Worm (Caenorhabditis elegans) whole organism, L4 larva: ENCODE data around the gene pals-16.
A peak's percentile ranks its signal among the peaks of the same experiment; 100 is the strongest.

Experiments
- D1046.2 ChIP-seq: fragments of 200-800 bp; sonication (Bioruptor generic); IDR thresholded peaks from 2 replicates; pipeline ENCODE4 v1.3.6; 2022; ENCODE audit warnings: missing genetic modification characterization, missing compliant biosample characterization
- F44E2.7 ChIP-seq: fragments of 200-800 bp; sonication (Bioruptor generic); IDR thresholded peaks from 2 replicates; pipeline ENCODE4 v2.1.2; 2022; ENCODE audit warnings: missing genetic modification characterization, missing compliant biosample characterization
- F49E8.2 ChIP-seq: sonication (generic microtip); optimal IDR thresholded peaks from 2 replicates; lab custom pipeline; 2016; ENCODE audit warnings: missing compliant biosample characterization, mild to moderate bottlenecking, missing genetic modification characterization, borderline replicate concordance
- R02D3.7 ChIP-seq: fragments of 150-350 bp; sonication (generic microtip); optimal IDR thresholded peaks from 3 replicates; lab custom pipeline; 2014; ENCODE audit warnings: missing biosample characterization, missing genetic modification characterization
- T26A8.4 ChIP-seq: fragments of 200-800 bp; sonication (Bioruptor generic); IDR thresholded peaks from 2 replicates; pipeline ENCODE4 v1.3.6; 2022; ENCODE audit warnings: missing genetic modification characterization, missing compliant biosample characterization
- Y48G9A.11 ChIP-seq: fragments of 200-800 bp; sonication (Bioruptor generic); IDR thresholded peaks from 2 replicates; pipeline ENCODE4 v1.3.6; 2022; ENCODE audit warnings: missing genetic modification reagents, missing genetic modification characterization, missing compliant biosample characterization
- Y5F2A.4 ChIP-seq: fragments of 200-800 bp; sonication (Bioruptor generic); optimal IDR thresholded peaks from 2 replicates; lab custom pipeline; 2018; ENCODE audit warnings: mild to moderate bottlenecking, missing genetic modification characterization, missing compliant biosample characterization
- aha-1 ChIP-seq: fragments of 150-350 bp; peaks from one replicate; lab custom pipeline; 2014; ENCODE audit warnings: missing biosample characterization, missing genetic modification characterization
- ama-1 ChIP-seq: fragments of 150-350 bp; optimal IDR thresholded peaks from 2 replicates; lab custom pipeline; 2014; ENCODE audit warnings: inconsistent platforms, mixed read lengths
- ceh-20 ChIP-seq: fragments of 200-800 bp; sonication (Bioruptor generic); IDR thresholded peaks from 2 replicates; pipeline ENCODE4 v1.3.6; 2022; ENCODE audit warnings: missing genetic modification reagents, missing genetic modification characterization, missing compliant biosample characterization
- ces-1 ChIP-seq: fragments of 150-350 bp; sonication (generic microtip); optimal IDR thresholded peaks from 4 replicates; lab custom pipeline; 2014; ENCODE audit warnings: missing biosample characterization, missing genetic modification reagents, missing genetic modification characterization
- daf-12 ChIP-seq: fragments of 150-350 bp; optimal IDR thresholded peaks from 2 replicates; lab custom pipeline; 2014; ENCODE audit warnings: missing biosample characterization, missing genetic modification reagents, missing genetic modification characterization
- daf-16 ChIP-seq, 3 experiments: sonication (generic microtip); optimal IDR thresholded peaks; 2 replicates each; lab custom pipeline; 2016 to 2017; ENCODE audit warnings: missing genetic modification characterization in 3 of 3, missing genetic modification reagents in 3 of 3, mild to moderate bottlenecking in 2 of 3, missing compliant biosample characterization in 2 of 3, missing biosample characterization in 1 of 3, moderate library complexity in 1 of 3
- daf-19 ChIP-seq: fragments of 200-800 bp; sonication (Bioruptor generic); conservative IDR thresholded peaks from 2 replicates; pipeline ENCODE4 v1.3.6; 2022; ENCODE audit warnings: missing genetic modification characterization, missing compliant biosample characterization
- dmd-6 ChIP-seq: fragments of 200-800 bp; sonication (Bioruptor generic); IDR thresholded peaks from 2 replicates; pipeline ENCODE4 v1.3.6; 2022; ENCODE audit warnings: missing genetic modification reagents, missing genetic modification characterization, missing compliant biosample characterization
- dpl-1 ChIP-seq: fragments of 150-350 bp; optimal IDR thresholded peaks from 2 replicates; lab custom pipeline; 2014; ENCODE audit warnings: missing biosample characterization, missing genetic modification reagents, missing genetic modification characterization
- duxl-1 ChIP-seq: sonication (generic microtip); optimal IDR thresholded peaks from 2 replicates; lab custom pipeline; 2016; ENCODE audit warnings: mild to moderate bottlenecking, missing genetic modification characterization, moderate library complexity, missing compliant biosample characterization; ENCODE audit not compliant: poor library complexity
- dve-1 ChIP-seq: sonication (generic microtip); optimal IDR thresholded peaks from 2 replicates; lab custom pipeline; 2017; ENCODE audit warnings: antibody characterized with exemption, mild to moderate bottlenecking, missing genetic modification characterization, missing compliant biosample characterization; ENCODE audit not compliant: insufficient read depth
- egl-27 ChIP-seq: sonication (generic microtip); optimal IDR thresholded peaks from 3 replicates; lab custom pipeline; 2017; ENCODE audit warnings: missing biosample characterization, missing genetic modification reagents, missing genetic modification characterization
- egl-43 ChIP-seq: fragments of 200-800 bp; sonication (Bioruptor generic); IDR thresholded peaks from 2 replicates; pipeline ENCODE4 v1.3.6; 2022; ENCODE audit warnings: missing genetic modification reagents, missing genetic modification characterization, missing compliant biosample characterization
- hlh-30 ChIP-seq: sonication (generic microtip); optimal IDR thresholded peaks from 2 replicates; lab custom pipeline; 2017; ENCODE audit warnings: antibody characterized with exemption, mild to moderate bottlenecking, missing genetic modification characterization, missing compliant biosample characterization; ENCODE audit not compliant: insufficient read depth
- hmg-1.1 ChIP-seq: fragments of 200-800 bp; sonication (Bioruptor generic); IDR thresholded peaks from 2 replicates; pipeline ENCODE4 v1.3.6; 2022; ENCODE audit warnings: missing genetic modification reagents, missing genetic modification characterization, missing compliant biosample characterization
- lin-38 ChIP-seq: fragments of 200-800 bp; sonication (Bioruptor generic); IDR thresholded peaks from 2 replicates; pipeline ENCODE4 v1.3.6; 2022; ENCODE audit warnings: missing genetic modification reagents, missing genetic modification characterization, missing compliant biosample characterization
- mep-1 ChIP-seq: fragments of 150-350 bp; sonication (generic microtip); optimal IDR thresholded peaks from 3 replicates; lab custom pipeline; 2014; ENCODE audit warnings: missing biosample characterization, missing genetic modification characterization
- mes-2 ChIP-seq: sonication (generic microtip); optimal IDR thresholded peaks from 2 replicates; lab custom pipeline; 2016; ENCODE audit warnings: missing genotype, mild to moderate bottlenecking, missing genetic modification characterization, missing compliant biosample characterization; ENCODE audit not compliant: poor library complexity, severe bottlenecking
- nhr-10 ChIP-seq: fragments of 150-350 bp; optimal IDR thresholded peaks from 2 replicates; lab custom pipeline; 2014; ENCODE audit warnings: missing biosample characterization, missing genetic modification characterization
- nhr-102 ChIP-seq: sonication (generic microtip); optimal IDR thresholded peaks from 2 replicates; lab custom pipeline; 2016; ENCODE audit warnings: mild to moderate bottlenecking, missing genetic modification characterization, moderate library complexity, missing compliant biosample characterization
- nhr-111 ChIP-seq: fragments of 200-800 bp; sonication (Bioruptor generic); optimal IDR thresholded peaks from 2 replicates; lab custom pipeline; 2018; ENCODE audit warnings: mild to moderate bottlenecking, missing genetic modification characterization, missing compliant biosample characterization
- nhr-237 ChIP-seq: sonication (generic microtip); optimal IDR thresholded peaks from 2 replicates; lab custom pipeline; 2017; ENCODE audit warnings: missing biosample characterization, missing genetic modification characterization
- nhr-41 ChIP-seq: fragments of 200-800 bp; sonication (Bioruptor generic); IDR thresholded peaks from 2 replicates; pipeline ENCODE4 v1.3.6; 2022; ENCODE audit warnings: missing genetic modification reagents, missing genetic modification characterization, missing compliant biosample characterization
- rbr-2 ChIP-seq: sonication (generic microtip); optimal IDR thresholded peaks from 2 replicates; lab custom pipeline; 2016; ENCODE audit warnings: missing genotype, missing genetic modification characterization, missing compliant biosample characterization
- snpc-4 ChIP-seq: fragments of 150-350 bp; optimal IDR thresholded peaks from 2 replicates; lab custom pipeline; 2014; ENCODE audit warnings: missing biosample characterization, missing genetic modification characterization
- spr-3 ChIP-seq: fragments of 200-800 bp; sonication (Bioruptor generic); optimal IDR thresholded peaks from 2 replicates; lab custom pipeline; 2018; ENCODE audit warnings: mild to moderate bottlenecking, missing genetic modification characterization, missing compliant biosample characterization
- tag-97 ChIP-seq: fragments of 200-800 bp; sonication (Bioruptor generic); IDR thresholded peaks from 2 replicates; pipeline ENCODE4 v1.3.6; 2022; ENCODE audit warnings: missing genetic modification characterization, missing compliant biosample characterization
- unc-39 ChIP-seq: sonication (generic microtip); optimal IDR thresholded peaks from 2 replicates; lab custom pipeline; 2017; ENCODE audit warnings: missing biosample characterization, missing genetic modification characterization
- unc-62 ChIP-seq, 3 experiments: fragments of 150-350 bp in 1 of 3; sonication (generic microtip); optimal IDR thresholded peaks in 2 of 3; peaks in 1 of 3; 1 replicate in 1 of 3; 2 replicates in 2 of 3; lab custom pipeline; 2014 to 2017; ENCODE audit warnings: missing biosample characterization in 3 of 3, missing genetic modification characterization in 3 of 3, missing genetic modification reagents in 3 of 3, missing genotype in 1 of 3
- zfp-2 ChIP-seq: sonication (generic microtip); optimal IDR thresholded peaks from 2 replicates; lab custom pipeline; 2016; ENCODE audit warnings: mild to moderate bottlenecking, missing genetic modification characterization, missing compliant biosample characterization
- zfp-3 ChIP-seq: fragments of 200-800 bp; sonication (Bioruptor generic); conservative IDR thresholded peaks from 2 replicates; pipeline ENCODE4 v1.3.6; 2022; ENCODE audit warnings: missing genetic modification reagents, missing genetic modification characterization, missing compliant biosample characterization
- ztf-11 ChIP-seq: fragments of 150-350 bp; optimal IDR thresholded peaks from 2 replicates; lab custom pipeline; 2014; ENCODE audit warnings: missing biosample characterization, missing genetic modification characterization

Gene pals-16

DNA sequence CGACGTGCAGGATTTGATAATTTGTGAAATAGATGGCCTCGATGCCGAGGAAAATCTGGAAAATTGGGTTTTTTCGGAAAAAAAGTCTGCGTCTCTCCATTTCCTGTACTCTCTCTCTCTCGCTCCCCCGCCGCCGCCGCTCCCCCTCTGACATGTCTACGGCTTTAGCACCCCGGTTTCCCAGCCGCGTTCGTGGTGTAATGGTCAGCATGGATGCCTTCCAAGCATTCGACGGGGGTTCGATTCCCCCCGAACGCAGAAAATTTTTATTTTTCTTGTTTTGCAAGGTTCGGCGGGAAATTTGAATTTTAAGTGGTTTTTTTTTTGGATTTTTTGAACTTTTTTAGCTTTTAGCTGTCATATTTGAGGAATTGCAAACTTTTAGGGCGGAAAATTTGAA lies 24.5 kb downstream of the pals-16 start (continued):
- TF ChIP-seq egl-27 (tag; lab: Kevin White, UChicago) = no peak
- TF ChIP-seq daf-19 (GFP tag; lab: Robert Waterston, UW) = no peak
- peak; percentile 76 for TF ChIP-seq mep-1 (tag; lab: Kevin White, UChicago)
- TF ChIP-seq F49E8.2 (tag; lab: Kevin White, UChicago) = peak; percentile 43
- TF ChIP-seq dmd-6 = peak; percentile 53
- TF ChIP-seq unc-39 (tag; lab: Kevin White, UChicago) = no peak
- peak; percentile 82 for TF ChIP-seq T26A8.4
- peak; percentile 37 to 52 for TF ChIP-seq daf-16 (GFP tag; optimal IDR thresholded peaks at IDR 0.05; lab: Kevin White, UChicago)
- TF ChIP-seq daf-16 (tag; optimal IDR thresholded peaks at IDR 0.05; lab: Kevin White, UChicago) = peak; percentile 58
- TF ChIP-seq nhr-111 = peak; percentile 77
- TF ChIP-seq F44E2.7 (GFP tag; lab: Robert Waterston, UW) = 0 out of 2 replicates have a peak, but pooled peaks have one; percentile 58
- no peak for TF ChIP-seq snpc-4 (tag; lab: Kevin White, UChicago)
- TF ChIP-seq hlh-30 (tag; lab: Kevin White, UChicago) = peak; percentile 15
- TF ChIP-seq nhr-10 (tag; lab: Kevin White, UChicago) = no peak
- peak; percentile 78 for TF ChIP-seq duxl-1 (tag; lab: Kevin White, UChicago)
- TF ChIP-seq mes-2 (tag; lab: Kevin White, UChicago) = peak; percentile 81
- TF ChIP-seq R02D3.7 (tag; lab: Kevin White, UChicago) = no peak
- TF ChIP-seq egl-43 (GFP tag; lab: Robert Waterston, UW) = peak; percentile 95
- TF ChIP-seq ama-1 (lab: Kevin White, UChicago) = no peak
- peak; percentile 91 for TF ChIP-seq hmg-1.1 (GFP tag; lab: Robert Waterston, UW)
- no peak for TF ChIP-seq ces-1
- peak; percentile 54 for TF ChIP-seq nhr-102 (tag; lab: Kevin White, UChicago)
- no peak for TF ChIP-seq tag-97
- TF ChIP-seq D1046.2 = peak; percentile 87; the same call in 1 of the 2 replicates
- peak; percentile 21 for TF ChIP-seq Y5F2A.4 (GFP tag; lab: Kevin White, UChicago)
- no peak for TF ChIP-seq nhr-237 (tag; lab: Kevin White, UChicago)
- TF ChIP-seq Y48G9A.11 (GFP tag; lab: Robert Waterston, UW) = peak; percentile 86
- no peak for TF ChIP-seq unc-62 (GFP tag; optimal IDR thresholded peaks at IDR 0.05 in 1 of 2; lab: Kevin White, UChicago)
- no peak for TF ChIP-seq unc-62 (tag; optimal IDR thresholded peaks at IDR 0.05; lab: Kevin White, UChicago)
- TF ChIP-seq ceh-20 (GFP tag; lab: Robert Waterston, UW) = peak; percentile 80

DNA sequence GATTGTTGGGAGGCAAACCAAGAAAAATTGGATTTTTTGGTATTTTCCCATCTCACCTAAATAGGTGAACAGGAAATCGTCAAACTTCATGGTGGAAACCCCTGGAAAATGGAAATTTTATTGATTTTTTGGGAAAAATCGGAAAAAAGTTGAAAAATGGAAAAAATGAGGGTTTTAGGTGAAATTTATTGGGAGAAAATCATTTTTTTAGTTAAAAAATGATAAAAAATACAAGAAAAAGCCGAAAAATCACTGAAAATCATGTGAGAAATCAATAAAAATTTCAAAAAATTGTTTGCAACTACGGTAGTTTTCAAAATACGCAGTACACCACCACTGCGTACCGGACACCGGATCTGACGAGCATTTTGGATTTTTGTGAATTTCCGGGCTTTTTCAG lies 27.4 kb downstream of the pals-16 start, which contains the start of gene lelo-2:
lelo-2 (minus strand) TSS at position 101 of the 400 bp plus-strand sequence.
- no peak for TF ChIP-seq rbr-2 (tag; lab: Kevin White, UChicago)
- TF ChIP-seq daf-12 = no peak
- peak; percentile 27 for TF ChIP-seq aha-1
- TF ChIP-seq tag-97 = no peak
- no peak for TF ChIP-seq duxl-1 (tag; lab: Kevin White, UChicago)
- TF ChIP-seq zfp-2 (tag; lab: Kevin White, UChicago) = no peak
- no peak for TF ChIP-seq spr-3 (GFP tag; lab: Kevin White, UChicago)
- no peak for TF ChIP-seq zfp-3 (GFP tag; lab: Robert Waterston, UW)

DNA sequence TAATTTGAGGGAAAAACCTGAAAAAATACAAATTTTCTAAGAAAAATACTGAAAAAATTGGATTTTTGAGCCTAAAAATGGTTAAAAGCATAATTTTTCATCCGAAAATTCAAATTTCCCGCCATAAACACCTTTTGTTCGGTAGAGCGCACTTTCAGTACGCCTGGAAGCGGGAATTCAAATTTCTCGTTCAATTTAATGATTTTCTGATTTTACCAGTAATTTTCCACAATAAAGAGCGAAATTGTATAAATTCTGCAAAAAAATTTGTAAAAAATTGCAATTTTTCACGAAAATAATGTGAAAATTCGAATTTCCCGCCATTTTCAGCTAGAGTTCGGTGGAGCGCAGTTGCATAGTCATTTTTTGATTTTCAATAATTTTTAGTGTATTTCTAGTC lies 28.7 kb downstream of the pals-16 start:
- TF ChIP-seq lin-38 (GFP tag; lab: Robert Waterston, UW) (peak; percentile 70), spr-3 (GFP tag; lab: Kevin White, UChicago) (no peak), dve-1 (tag; lab: Kevin White, UChicago) (no peak), ztf-11 (no peak), dpl-1 (GFP tag; lab: Kevin White, UChicago) (no peak), nhr-41 (GFP tag; lab: Robert Waterston, UW) (no peak)
